Worm (Caenorhabditis elegans): Measurements from ENCODE around the gene srd-18.

- no peak for TF ChIP-seq F33H1.4 (GFP tag; IDR thresholded peaks at IDR 0.05)
- no peak for TF ChIP-seq pha-4 (tag; optimal IDR thresholded peaks at IDR 0.05)
- no peak for TF ChIP-seq lag-1 (GFP tag; IDR thresholded peaks at IDR 0.05)
Measured at ce11 chrV:13396426-13396825, 30.2 kb downstream of the srd-18 start.
